Worm (Caenorhabditis elegans) whole organism, L4/young adult: ENCODE measurements around the gene lact-2.

Experiments used
- W03F9.2 ChIP-seq: fragments of 150-350 bp; optimal IDR thresholded peaks from 2 replicates; lab custom pipeline; 2014; ENCODE audit warnings: missing biosample characterization, missing genetic modification characterization
- him-1 ChIP-seq: sonication (generic microtip); optimal IDR thresholded peaks from 2 replicates; lab custom pipeline; 2016; ENCODE audit warnings: missing genotype, missing genetic modification reagents, missing genetic modification characterization, missing compliant biosample characterization

- TF ChIP-seq him-1, result no peak
- TF ChIP-seq W03F9.2 (tag; lab: Kevin White, UChicago), result no peak
Measured at ce11 chrII:10136771-10137170, 42.1 kb downstream of the lact-2 start.
